Fruit fly (Drosophila melanogaster): ENCODE data around the gene CG8745.

The CG8745 gene

DNA sequence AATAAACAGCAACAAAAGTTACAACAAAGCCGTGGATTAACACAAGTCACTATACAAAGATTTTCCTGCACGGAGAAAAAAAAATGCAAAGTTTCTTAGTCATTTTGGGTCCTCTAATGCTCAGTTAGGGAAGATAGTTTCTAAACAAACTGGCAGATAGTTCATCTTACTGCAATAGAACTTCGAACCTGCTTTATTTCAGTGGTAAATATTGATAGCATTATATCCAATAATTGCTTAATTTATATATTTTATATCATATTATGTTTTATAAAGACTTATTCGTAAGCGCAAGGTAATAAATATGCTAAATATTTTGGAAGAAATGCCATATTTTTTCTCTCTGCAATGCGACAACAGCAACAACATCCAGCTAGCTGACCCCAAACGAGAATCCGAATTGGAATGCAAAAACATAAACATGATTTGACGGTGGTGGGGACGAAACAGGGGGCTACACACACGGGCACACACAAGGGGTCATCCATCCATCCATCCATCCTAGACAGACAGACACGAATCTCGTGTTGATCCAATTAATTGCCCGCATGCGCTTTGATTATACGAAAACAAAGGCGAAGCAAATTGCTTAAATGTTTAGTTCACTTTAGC, 45.0 kb upstream of the CG8745 start (continued):
- TF ChIP-seq onecut (GFP tag; IDR thresholded peaks at IDR 0.05) (no peak), CG10431 (GFP tag; optimal IDR thresholded peaks at IDR 0.05) (no peak), CG10959 (GFP tag; IDR thresholded peaks at IDR 0.05) (no peak), cad (GFP tag; optimal IDR thresholded peaks at IDR 0.05) (no peak), Max (GFP tag; optimal IDR thresholded peaks at IDR 0.05) (no peak), CG11696 (GFP tag; IDR thresholded peaks at IDR 0.05) (0 out of 2 replicates have a peak, but pooled peaks have one; percentile 46), crol (GFP tag; IDR thresholded peaks at IDR 0.05) (0 out of 2 replicates have a peak, but pooled peaks have one; percentile 26), CG31388 (GFP tag; optimal IDR thresholded peaks at IDR 0.05) (peak; percentile 39), Ptx1 (GFP tag; IDR thresholded peaks at IDR 0.05) (peak; percentile 77), sens-2 (GFP tag; IDR thresholded peaks at IDR 0.05) (no peak), CG8924 (tag; optimal IDR thresholded peaks at IDR 0.05) (peak; percentile 74), CG3065 (GFP tag; optimal IDR thresholded peaks at IDR 0.05) (no peak), nmo (GFP tag; optimal IDR thresholded peaks at IDR 0.05) (peak; percentile 66), crc (GFP tag; optimal IDR thresholded peaks at IDR 0.05) (no peak), inv (GFP tag; IDR thresholded peaks at IDR 0.05; ENCODE audit: partially characterized antibody) (no peak), wek (GFP tag; optimal IDR thresholded peaks at IDR 0.05) (no peak), CG3726 (GFP tag; IDR thresholded peaks at IDR 0.05) (no peak), Kr (GFP tag; optimal IDR thresholded peaks at IDR 0.05) (no peak), CG32772 (GFP tag; IDR thresholded peaks at IDR 0.05) (peak; percentile 66), CG3407 (GFP tag; optimal IDR thresholded peaks at IDR 0.05) (peak; percentile 43), gcm2 (GFP tag; optimal IDR thresholded peaks at IDR 0.05) (no peak), Dip2 (GFP tag; IDR thresholded peaks at IDR 0.05) (no peak), z (GFP tag; IDR thresholded peaks at IDR 0.05) (no peak), sd (tag; optimal IDR thresholded peaks at IDR 0.05) (peak; percentile 67), CG7271 (tag; optimal IDR thresholded peaks at IDR 0.05) (no peak), CG3847 (GFP tag; IDR thresholded peaks at IDR 0.05) (no peak), bbx (GFP tag; IDR thresholded peaks at IDR 0.05; ENCODE audit: partially characterized antibody) (no peak), seq (GFP tag; IDR thresholded peaks at IDR 0.05) (peak; percentile 75; the same call in 1 of the 2 replicates), CG10565 (GFP tag; optimal IDR thresholded peaks at IDR 0.05) (no peak), exex (tag; optimal IDR thresholded peaks at IDR 0.05) (no peak), hb (GFP tag; IDR thresholded peaks at IDR 0.05; ENCODE audit: partially characterized antibody) (no peak), CG15479 (GFP tag; optimal IDR thresholded peaks at IDR 0.05) (no peak), NK7.1 (GFP tag; optimal IDR thresholded peaks at IDR 0.05) (no peak), CG2202 (tag; optimal IDR thresholded peaks at IDR 0.05) (no peak), Side (GFP tag; optimal IDR thresholded peaks at IDR 0.05) (no peak), fu2 (GFP tag; optimal IDR thresholded peaks at IDR 0.05) (no peak), dmrt99B (tag; optimal IDR thresholded peaks at IDR 0.05) (peak; percentile 87), nerfin-1 (tag; optimal IDR thresholded peaks at IDR 0.05) (peak; percentile 51), CG11723 (GFP tag; optimal IDR thresholded peaks at IDR 0.05) (peak; percentile 21), her (GFP tag; optimal IDR thresholded peaks at IDR 0.05) (no peak), CG4820 (GFP tag; optimal IDR thresholded peaks at IDR 0.05) (peak; percentile 38), sim (GFP tag; IDR thresholded peaks at IDR 0.05) (no peak), dan (GFP tag; IDR thresholded peaks at IDR 0.05) (no peak), nau (GFP tag; optimal IDR thresholded peaks at IDR 0.05) (peak; percentile 18), ci (GFP tag; IDR thresholded peaks at IDR 0.05) (0 out of 3 replicates have a peak, but pooled peaks have one; percentile 42), H2.0 (GFP tag; IDR thresholded peaks at IDR 0.05) (peak; percentile 36), CG4328 (GFP tag; optimal IDR thresholded peaks at IDR 0.05) (no peak), sr (GFP tag; IDR thresholded peaks at IDR 0.05) (no peak), CG6175 (GFP tag; IDR thresholded peaks at IDR 0.05) (no peak), Bgb (GFP tag; IDR thresholded peaks at IDR 0.05; ENCODE audit: partially characterized antibody) (no peak), chn (GFP tag; optimal IDR thresholded peaks at IDR 0.05) (no peak)

Data from whole organism, embryonic.